Fruit fly (Drosophila melanogaster): ENCODE measurements around the gene Scm.

DNA sequence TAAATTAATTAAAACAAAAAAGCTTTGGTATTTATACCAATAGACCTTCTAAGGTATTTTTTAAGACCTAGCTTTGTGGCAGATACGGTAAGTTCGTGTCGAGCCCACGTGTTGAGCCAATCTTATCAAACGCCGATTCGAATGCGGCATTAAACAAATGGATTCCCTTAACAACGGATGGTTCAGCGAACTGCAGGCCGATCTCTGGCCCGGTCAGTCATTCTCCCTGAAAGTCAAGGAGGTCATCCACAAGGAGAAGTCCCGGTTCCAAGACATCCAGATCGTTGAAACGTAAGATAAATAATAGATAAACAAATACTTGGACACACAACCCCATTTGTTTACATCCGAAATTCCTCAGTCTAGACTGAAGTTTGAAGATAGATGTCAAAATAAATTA lies 5.8 kb downstream of the Scm start, which contains the start of gene SpdS:
- TF ChIP-seq Crg-1 (GFP tag; optimal IDR thresholded peaks at IDR 0.05): no peak
- no peak for TF ChIP-seq kay (GFP tag; ENCODE audit: borderline replicate concordance)
- TF ChIP-seq pad (GFP tag; optimal IDR thresholded peaks at IDR 0.05): no peak
- no peak for TF ChIP-seq ovo (GFP tag; optimal IDR thresholded peaks at IDR 0.05)
- no peak for TF ChIP-seq CG33017 (tag; optimal IDR thresholded peaks at IDR 0.05)

All from whole organism, adult.